Fruit fly (Drosophila melanogaster) whole organism, embryonic: ENCODE results near the gene CG33669.

Experiments
- Xrp1 ChIP-seq: fragments of 200-800 bp; sonication (Bioruptor generic); IDR thresholded peaks from 2 replicates; pipeline ENCODE4 v1.3.6; 2022; ENCODE audit warnings: missing biosample characterization, missing genetic modification characterization
- bcd ChIP-seq: fragments of 200-800 bp; sonication (Bioruptor generic); optimal IDR thresholded peaks from 2 replicates; lab custom pipeline; 2017; ENCODE audit warnings: missing biosample characterization, mild to moderate bottlenecking, missing genetic modification characterization
- fd96Cb ChIP-seq: fragments of 200-800 bp; sonication (Bioruptor generic); optimal IDR thresholded peaks from 2 replicates; lab custom pipeline; 2018; ENCODE audit warnings: missing biosample characterization, mild to moderate bottlenecking, missing genetic modification characterization, moderate library complexity
- gsb ChIP-seq: fragments of 200-800 bp; sonication (Bioruptor generic); IDR thresholded peaks from 2 replicates; pipeline ENCODE4 v1.3.6; 2022; ENCODE audit warnings: missing biosample characterization, missing genetic modification characterization
- hbn ChIP-seq: fragments of 200-800 bp; sonication (Bioruptor generic); IDR thresholded peaks from 2 replicates; pipeline ENCODE4 v1.3.6; 2022; ENCODE audit warnings: missing biosample characterization, missing genetic modification characterization; ENCODE audit not compliant: partially characterized antibody
- otp ChIP-seq: fragments of 200-800 bp; sonication (Bioruptor generic); IDR thresholded peaks from 3 replicates; pipeline ENCODE4, ENCODE4 v1.3.6; 2022; ENCODE audit warnings: missing biosample characterization, missing genetic modification characterization
- phol ChIP-seq: fragments of 200-800 bp; sonication (Bioruptor generic); optimal IDR thresholded peaks from 3 replicates; lab custom pipeline; 2018; ENCODE audit warnings: missing biosample characterization, mild to moderate bottlenecking, missing genetic modification characterization, moderate library complexity

- no peak for TF ChIP-seq hbn (GFP tag; lab: Robert Waterston, UW)
- peak; percentile 86 for TF ChIP-seq bcd (GFP tag; lab: Kevin White, UChicago)
- peak; percentile 76 for TF ChIP-seq gsb
- TF ChIP-seq otp (GFP tag; lab: Robert Waterston, UW) = peak; percentile 72; the same call in 2 of the 3 replicates
- peak; percentile 90 for TF ChIP-seq fd96Cb (tag; lab: Kevin White, UChicago)
- peak; percentile 89 for TF ChIP-seq Xrp1
- peak; percentile 92 for TF ChIP-seq phol (tag; lab: Kevin White, UChicago)
Observed at dm6 chrX:6353613-6353986, 46.3 kb downstream of the CG33669 start.
